Worm (Caenorhabditis elegans) whole organism, L1 larva: ENCODE measurements around the gene spp-24.

Experiments
- C16A3.4 ChIP-seq: fragments of 150-350 bp; optimal IDR thresholded peaks from 2 replicates; lab custom pipeline; 2014; ENCODE audit warnings: missing biosample characterization, missing genetic modification characterization
- C34B4.2 ChIP-seq: sonication (generic microtip); optimal IDR thresholded peaks from 2 replicates; lab custom pipeline; 2017; ENCODE audit warnings: mild to moderate bottlenecking, missing genetic modification characterization, missing compliant biosample characterization
- aly-2 ChIP-seq: fragments of 150-350 bp; optimal IDR thresholded peaks from 2 replicates; lab custom pipeline; 2014; ENCODE audit warnings: missing biosample characterization, missing genetic modification characterization
- blmp-1 ChIP-seq: fragments of 150-350 bp; optimal IDR thresholded peaks from 2 replicates; lab custom pipeline; 2014; ENCODE audit warnings: missing biosample characterization, missing genetic modification characterization
- ceh-8 ChIP-seq: fragments of 200-800 bp; sonication (Bioruptor generic); optimal IDR thresholded peaks from 2 replicates; lab custom pipeline; 2018; ENCODE audit warnings: mild to moderate bottlenecking, missing genetic modification characterization, moderate library complexity, missing compliant biosample characterization
- ceh-82 ChIP-seq, 3 experiments: fragments of 150-350 bp in 1 of 3; sonication (generic microtip) in 2 of 3; optimal IDR thresholded peaks; 2 replicates each; lab custom pipeline; 2014 to 2017; ENCODE audit warnings: missing biosample characterization in 3 of 3, missing genetic modification characterization in 3 of 3
- dpl-1 ChIP-seq, 3 experiments: fragments of 150-350 bp in 2 of 3; sonication (generic microtip) in 1 of 3; optimal IDR thresholded peaks; 2 replicates each; lab custom pipeline; 2014 to 2017; ENCODE audit warnings: missing biosample characterization in 3 of 3, missing genetic modification characterization in 3 of 3, missing genetic modification reagents in 3 of 3
- efl-1 ChIP-seq, 4 experiments: fragments of 150-350 bp; optimal IDR thresholded peaks in 3 of 4; peaks in 1 of 4; 1 replicate in 1 of 4; 2 replicates in 3 of 4; lab custom pipeline; 2014; ENCODE audit warnings: missing biosample characterization in 2 of 4, missing genetic modification characterization in 2 of 4, missing genetic modification reagents in 2 of 4
- efl-3 ChIP-seq: fragments of 200-800 bp; sonication (Bioruptor generic); optimal IDR thresholded peaks from 2 replicates; lab custom pipeline; 2018; ENCODE audit warnings: mild to moderate bottlenecking, missing genetic modification characterization, missing compliant biosample characterization
- elt-3 ChIP-seq, 6 experiments: fragments of 150-350 bp in 1 of 6; sonication (generic microtip); optimal IDR thresholded peaks; 2 replicates each; lab custom pipeline; 2017 to 2018; ENCODE audit warnings: missing biosample characterization in 6 of 6, missing genetic modification characterization in 6 of 6, inconsistent platforms in 1 of 6
- fkh-4 ChIP-seq: sonication (generic microtip); optimal IDR thresholded peaks from 2 replicates; lab custom pipeline; 2016; ENCODE audit warnings: missing compliant biosample characterization, missing genetic modification characterization, borderline replicate concordance
- fkh-8 ChIP-seq: sonication (generic microtip); optimal IDR thresholded peaks from 2 replicates; lab custom pipeline; 2016; ENCODE audit warnings: mild to moderate bottlenecking, missing genetic modification characterization, missing compliant biosample characterization
- fos-1 ChIP-seq: fragments of 150-350 bp; optimal IDR thresholded peaks from 2 replicates; lab custom pipeline; 2014; ENCODE audit warnings: missing biosample characterization, missing genetic modification characterization
- grh-1 ChIP-seq: fragments of 200-800 bp; sonication (Bioruptor generic); IDR thresholded peaks from 2 replicates; pipeline ENCODE4 v1.3.6; 2022; ENCODE audit warnings: missing genetic modification reagents, missing genetic modification characterization, missing compliant biosample characterization
- irx-1 ChIP-seq: sonication (generic microtip); optimal IDR thresholded peaks from 2 replicates; lab custom pipeline; 2016; ENCODE audit warnings: missing genetic modification characterization, missing compliant biosample characterization
- isw-1 ChIP-seq: fragments of 200-800 bp; sonication (Bioruptor generic); IDR thresholded peaks from 2 replicates; pipeline ENCODE4 v1.3.6; 2022; ENCODE audit warnings: missing genetic modification characterization, missing compliant biosample characterization
- jun-1 ChIP-seq: fragments of 150-350 bp; optimal IDR thresholded peaks from 2 replicates; lab custom pipeline; 2014; ENCODE audit warnings: missing biosample characterization, missing genetic modification reagents, missing genetic modification characterization
- lin-13 ChIP-seq: fragments of 150-350 bp; optimal IDR thresholded peaks from 2 replicates; lab custom pipeline; 2014; ENCODE audit warnings: missing biosample characterization, missing genetic modification reagents, missing genetic modification characterization
- lin-14 ChIP-seq: fragments of 200-800 bp; sonication (Bioruptor generic); optimal IDR thresholded peaks from 2 replicates; lab custom pipeline; 2018; ENCODE audit warnings: mild to moderate bottlenecking, missing genetic modification characterization, moderate library complexity, missing compliant biosample characterization
- lin-15B ChIP-seq: fragments of 150-350 bp; sonication (generic microtip); optimal IDR thresholded peaks from 3 replicates; lab custom pipeline; 2014; ENCODE audit warnings: missing biosample characterization, missing genetic modification characterization
- lin-35 ChIP-seq, 2 experiments: fragments of 150-350 bp; optimal IDR thresholded peaks; 2 replicates each; lab custom pipeline; 2014; ENCODE audit warnings: missing biosample characterization in 2 of 2, missing genetic modification characterization in 2 of 2, missing genetic modification reagents in 2 of 2
- lir-3 ChIP-seq: sonication (generic microtip); optimal IDR thresholded peaks from 2 replicates; lab custom pipeline; 2016; ENCODE audit warnings: mild to moderate bottlenecking, missing genetic modification characterization, moderate library complexity, missing compliant biosample characterization; ENCODE audit not compliant: poor library complexity
- lsy-2 ChIP-seq, 2 experiments: fragments of 150-350 bp; optimal IDR thresholded peaks; 2 replicates each; lab custom pipeline; 2014; ENCODE audit warnings: missing biosample characterization in 2 of 2, missing genetic modification characterization in 2 of 2
- mdl-1 ChIP-seq, 2 experiments: fragments of 150-350 bp; optimal IDR thresholded peaks; 2 replicates each; lab custom pipeline; 2014 to 2017; ENCODE audit warnings: missing biosample characterization in 2 of 2, missing genetic modification characterization in 2 of 2, inconsistent platforms in 1 of 2
- mep-1 ChIP-seq: fragments of 150-350 bp; optimal IDR thresholded peaks from 2 replicates; lab custom pipeline; 2014; ENCODE audit warnings: missing biosample characterization, missing genetic modification characterization
- nhr-12 ChIP-seq: sonication (generic microtip); optimal IDR thresholded peaks from 2 replicates; lab custom pipeline; 2017; ENCODE audit warnings: missing biosample characterization, missing genetic modification characterization
- nhr-20 ChIP-seq: sonication (generic microtip); optimal IDR thresholded peaks from 2 replicates; lab custom pipeline; 2016; ENCODE audit warnings: mild to moderate bottlenecking, missing genetic modification characterization, missing compliant biosample characterization
- nhr-47 ChIP-seq: sonication (generic microtip); optimal IDR thresholded peaks from 2 replicates; lab custom pipeline; 2016; ENCODE audit warnings: mild to moderate bottlenecking, missing genetic modification characterization, moderate library complexity, missing compliant biosample characterization
- nhr-71 ChIP-seq: sonication (generic microtip); optimal IDR thresholded peaks from 2 replicates; lab custom pipeline; 2016; ENCODE audit warnings: mild to moderate bottlenecking, missing genetic modification characterization, moderate library complexity, missing compliant biosample characterization
- nhr-84 ChIP-seq: sonication (generic microtip); optimal IDR thresholded peaks from 2 replicates; lab custom pipeline; 2017; ENCODE audit warnings: missing biosample characterization, missing genetic modification characterization
- nhr-85 ChIP-seq: sonication (generic microtip); peaks from one replicate; lab custom pipeline; 2016; ENCODE audit warnings: missing genetic modification characterization, inconsistent platforms, missing compliant biosample characterization
- nhr-90 ChIP-seq: sonication (generic microtip); optimal IDR thresholded peaks from 2 replicates; lab custom pipeline; 2016; ENCODE audit warnings: mild to moderate bottlenecking, missing genetic modification characterization, missing compliant biosample characterization; ENCODE audit not compliant: poor library complexity
- pag-3 ChIP-seq: sonication (generic microtip); optimal IDR thresholded peaks from 2 replicates; lab custom pipeline; 2017; ENCODE audit warnings: missing genetic modification characterization, mild to moderate bottlenecking, missing compliant biosample characterization, antibody characterized with exemption, borderline replicate concordance; ENCODE audit not compliant: insufficient read depth
- rnt-1 ChIP-seq: sonication (generic microtip); optimal IDR thresholded peaks from 2 replicates; lab custom pipeline; 2016; ENCODE audit warnings: mild to moderate bottlenecking, missing genetic modification characterization, moderate library complexity, missing compliant biosample characterization
- snu-23 ChIP-seq: sonication (generic microtip); optimal IDR thresholded peaks from 2 replicates; lab custom pipeline; 2016; ENCODE audit warnings: missing genetic modification characterization, missing compliant biosample characterization
- sox-4 ChIP-seq: sonication (generic microtip); optimal IDR thresholded peaks from 2 replicates; lab custom pipeline; 2016; ENCODE audit warnings: missing genetic modification characterization, missing compliant biosample characterization
- sptf-1 ChIP-seq: fragments of 150-350 bp; optimal IDR thresholded peaks from 2 replicates; lab custom pipeline; 2014; ENCODE audit warnings: missing biosample characterization, missing genetic modification characterization
- swsn-7 ChIP-seq: sonication (generic microtip); optimal IDR thresholded peaks from 2 replicates; lab custom pipeline; 2016; ENCODE audit warnings: missing genetic modification characterization, missing compliant biosample characterization
- tbx-2 ChIP-seq: sonication (generic microtip); optimal IDR thresholded peaks from 2 replicates; lab custom pipeline; 2016; ENCODE audit warnings: missing genetic modification characterization, missing compliant biosample characterization
- tlp-1 ChIP-seq: fragments of 150-350 bp; optimal IDR thresholded peaks from 2 replicates; lab custom pipeline; 2014; ENCODE audit warnings: missing biosample characterization, missing genetic modification characterization
- unc-62 ChIP-seq: fragments of 150-350 bp; optimal IDR thresholded peaks from 2 replicates; lab custom pipeline; 2014; ENCODE audit warnings: missing biosample characterization, missing genetic modification reagents, missing genetic modification characterization
- zag-1 ChIP-seq: fragments of 150-350 bp; optimal IDR thresholded peaks from 2 replicates; lab custom pipeline; 2014; ENCODE audit warnings: missing biosample characterization, missing genetic modification characterization
- ztf-4 ChIP-seq: fragments of 150-350 bp; optimal IDR thresholded peaks from 2 replicates; lab custom pipeline; 2014; ENCODE audit warnings: missing biosample characterization, missing genetic modification characterization

Gene spp-24

DNA sequence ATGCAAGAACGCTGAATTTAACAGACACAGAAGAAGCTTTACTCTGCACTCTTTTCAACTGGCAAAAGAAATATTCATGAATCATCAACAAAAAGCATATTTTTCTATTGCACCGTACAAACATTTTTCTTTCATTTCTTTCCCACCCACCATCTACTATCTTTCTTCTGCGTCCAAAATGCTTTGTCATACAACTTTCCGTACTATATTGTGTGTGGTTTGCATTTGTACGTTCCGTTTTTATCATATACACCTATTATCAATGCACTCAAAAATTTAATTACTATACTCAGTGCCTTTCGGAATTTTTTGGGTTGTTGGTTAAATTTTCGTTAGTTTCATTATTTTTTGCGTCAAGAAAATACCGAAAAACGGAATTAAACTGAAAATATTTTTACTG is 28.3 kb upstream of the spp-24 start:
- TF ChIP-seq ceh-82 (tag; optimal IDR thresholded peaks at IDR 0.05; lab: Kevin White, UChicago) (no peak), efl-3 (GFP tag; lab: Kevin White, UChicago) (no peak), lin-13 (GFP tag; lab: Kevin White, UChicago) (no peak), nhr-84 (tag; lab: Kevin White, UChicago) (no peak), sptf-1 (tag; lab: Kevin White, UChicago) (no peak), fos-1 (no peak), lin-14 (GFP tag; lab: Kevin White, UChicago) (no peak), aly-2 (tag; lab: Kevin White, UChicago) (no peak), zag-1 (tag; lab: Kevin White, UChicago) (no peak), fkh-8 (no peak), nhr-12 (tag; lab: Kevin White, UChicago) (no peak), sox-4 (tag; lab: Kevin White, UChicago) (no peak), C16A3.4 (no peak), C34B4.2 (tag; lab: Kevin White, UChicago) (no peak)

ce11 chrII:66322-66721 is 27.0 kb upstream of the spp-24 start:
- TF ChIP-seq elt-3 (tag; optimal IDR thresholded peaks at IDR 0.05; lab: Kevin White, UChicago): peak in 3 of 6 experiments; percentile 41 to 63 (median 47)
- peak; percentile 60 for TF ChIP-seq nhr-20 (tag; lab: Kevin White, UChicago)
- TF ChIP-seq irx-1: no peak
- no peak for TF ChIP-seq lir-3 (tag; lab: Kevin White, UChicago)
- no peak for TF ChIP-seq lin-15B (tag; lab: Kevin White, UChicago)
- TF ChIP-seq snu-23: peak; percentile 71
- peak; percentile 68 for TF ChIP-seq nhr-90 (tag; lab: Kevin White, UChicago)
- TF ChIP-seq swsn-7 (tag; lab: Kevin White, UChicago): peak; percentile 33
- peak; percentile 88 for TF ChIP-seq blmp-1 (tag; lab: Kevin White, UChicago)
- peak in 1 of 2 experiments; percentile 62 for TF ChIP-seq lin-35 (GFP tag; optimal IDR thresholded peaks at IDR 0.05; lab: Kevin White, UChicago)
- peak in 1 of 2 experiments; percentile 61 for TF ChIP-seq lsy-2 (tag; optimal IDR thresholded peaks at IDR 0.05; lab: Kevin White, UChicago)
- peak in 1 of 3 experiments; percentile 9 for TF ChIP-seq ceh-82 (tag; optimal IDR thresholded peaks at IDR 0.05; lab: Kevin White, UChicago)
- peak in 1 of 2 experiments; percentile 55 for TF ChIP-seq mdl-1 (tag; optimal IDR thresholded peaks at IDR 0.05; lab: Kevin White, UChicago)
- TF ChIP-seq lin-13 (GFP tag; lab: Kevin White, UChicago): no peak
- no peak for TF ChIP-seq sptf-1 (tag; lab: Kevin White, UChicago)
- peak; percentile 79 for TF ChIP-seq mep-1
- TF ChIP-seq jun-1 (tag; lab: Kevin White, UChicago): peak; percentile 17
- TF ChIP-seq grh-1 (GFP tag; lab: Robert Waterston, UW): peak; percentile 33; the same call in 1 of the 2 replicates
- no peak for TF ChIP-seq unc-62 (GFP tag; lab: Kevin White, UChicago)
- peak; percentile 54 for TF ChIP-seq nhr-47 (tag; lab: Kevin White, UChicago)
- TF ChIP-seq nhr-71: peak; percentile 64
- peak; percentile 0 for TF ChIP-seq tbx-2
- TF ChIP-seq tlp-1 (tag; lab: Kevin White, UChicago): no peak
- peak; percentile 49 for TF ChIP-seq pag-3 (tag; lab: Kevin White, UChicago)
- peak; percentile 80 for TF ChIP-seq lin-14 (GFP tag; lab: Kevin White, UChicago)
- TF ChIP-seq rnt-1 (tag; lab: Kevin White, UChicago): no peak
- TF ChIP-seq ztf-4 (tag; lab: Kevin White, UChicago): peak; percentile 21
- peak; percentile 22 for TF ChIP-seq fos-1
- no peak for TF ChIP-seq fkh-4 (tag; lab: Kevin White, UChicago)
- peak; percentile 21 for TF ChIP-seq C16A3.4
- peak; percentile 27 to 38 for TF ChIP-seq efl-1 (optimal IDR thresholded peaks at IDR 0.05; lab: Kevin White, UChicago)
- no peak for TF ChIP-seq efl-1 (GFP tag; optimal IDR thresholded peaks at IDR 0.05 in 1 of 2; lab: Kevin White, UChicago)
- TF ChIP-seq ceh-8: peak; percentile 30
- TF ChIP-seq isw-1: no peak
- peak in 2 of 3 experiments; percentile 11 to 34 for TF ChIP-seq dpl-1 (GFP tag; optimal IDR thresholded peaks at IDR 0.05; lab: Kevin White, UChicago)
- peak; percentile 92 for TF ChIP-seq nhr-85
- TF ChIP-seq, all 84 proteins: peak for 25
